Worm (Caenorhabditis elegans) whole organism, young adult: Measurements from ENCODE around the gene F14F8.14.

ENCODE experiments used
- B0019.2 ChIP-seq: fragments of 200-800 bp; sonication (Bioruptor generic); conservative IDR thresholded peaks from 2 replicates; pipeline ENCODE4 v1.3.6; 2022; ENCODE audit warnings: missing genetic modification reagents, missing genetic modification characterization, missing compliant biosample characterization
- F49E8.2 ChIP-seq: sonication (generic microtip); optimal IDR thresholded peaks from 3 replicates; lab custom pipeline; 2017; ENCODE audit warnings: missing genetic modification characterization, mild to moderate bottlenecking, missing compliant biosample characterization, antibody characterized with exemption, moderate library complexity; ENCODE audit not compliant: insufficient read depth
- ceh-79 ChIP-seq: sonication (generic microtip); optimal IDR thresholded peaks from 2 replicates; lab custom pipeline; 2017; ENCODE audit warnings: mild to moderate bottlenecking, missing genetic modification characterization, missing compliant biosample characterization
- egl-44 ChIP-seq: fragments of 200-800 bp; sonication (Bioruptor generic); IDR thresholded peaks from 2 replicates; pipeline ENCODE4 v1.3.6; 2022; ENCODE audit warnings: missing genetic modification reagents, missing genetic modification characterization, missing compliant biosample characterization
- him-1 ChIP-seq: sonication (generic microtip); optimal IDR thresholded peaks from 2 replicates; lab custom pipeline; 2016; ENCODE audit warnings: missing genotype, missing genetic modification reagents, missing genetic modification characterization, missing compliant biosample characterization
- mes-4 ChIP-seq: sonication (generic microtip); optimal IDR thresholded peaks from 2 replicates; lab custom pipeline; 2016; ENCODE audit warnings: missing genotype, missing genetic modification characterization, missing compliant biosample characterization
- nfya-2 ChIP-seq: fragments of 200-800 bp; sonication (Bioruptor generic); IDR thresholded peaks from 2 replicates; pipeline ENCODE4 v1.3.6; 2022; ENCODE audit warnings: missing genetic modification reagents, missing genetic modification characterization, missing compliant biosample characterization
- nhr-120 ChIP-seq: fragments of 200-800 bp; sonication (Bioruptor generic); IDR thresholded peaks from 2 replicates; pipeline ENCODE4 v1.3.6; 2022; ENCODE audit warnings: missing genetic modification characterization, missing compliant biosample characterization
- snpc-1.3 ChIP-seq: sonication (generic microtip); optimal IDR thresholded peaks from 2 replicates; lab custom pipeline; 2017; ENCODE audit warnings: missing genetic modification characterization, mild to moderate bottlenecking, missing compliant biosample characterization, antibody characterized with exemption, moderate library complexity, missing genotype, missing genetic modification reagents; ENCODE audit not compliant: insufficient read depth
- sptf-2 ChIP-seq: fragments of 200-800 bp; sonication (Bioruptor generic); optimal IDR thresholded peaks from 2 replicates; lab custom pipeline; 2018; ENCODE audit warnings: mild to moderate bottlenecking, missing genetic modification characterization, missing compliant biosample characterization
- unc-62 ChIP-seq: fragments of 150-350 bp; optimal IDR thresholded peaks from 2 replicates; lab custom pipeline; 2014; ENCODE audit warnings: missing biosample characterization, missing genetic modification reagents, missing genetic modification characterization
- zim-3 ChIP-seq: sonication (generic microtip); optimal IDR thresholded peaks from 2 replicates; lab custom pipeline; 2017; ENCODE audit warnings: mild to moderate bottlenecking, missing genetic modification characterization, moderate library complexity, missing compliant biosample characterization

DNA sequence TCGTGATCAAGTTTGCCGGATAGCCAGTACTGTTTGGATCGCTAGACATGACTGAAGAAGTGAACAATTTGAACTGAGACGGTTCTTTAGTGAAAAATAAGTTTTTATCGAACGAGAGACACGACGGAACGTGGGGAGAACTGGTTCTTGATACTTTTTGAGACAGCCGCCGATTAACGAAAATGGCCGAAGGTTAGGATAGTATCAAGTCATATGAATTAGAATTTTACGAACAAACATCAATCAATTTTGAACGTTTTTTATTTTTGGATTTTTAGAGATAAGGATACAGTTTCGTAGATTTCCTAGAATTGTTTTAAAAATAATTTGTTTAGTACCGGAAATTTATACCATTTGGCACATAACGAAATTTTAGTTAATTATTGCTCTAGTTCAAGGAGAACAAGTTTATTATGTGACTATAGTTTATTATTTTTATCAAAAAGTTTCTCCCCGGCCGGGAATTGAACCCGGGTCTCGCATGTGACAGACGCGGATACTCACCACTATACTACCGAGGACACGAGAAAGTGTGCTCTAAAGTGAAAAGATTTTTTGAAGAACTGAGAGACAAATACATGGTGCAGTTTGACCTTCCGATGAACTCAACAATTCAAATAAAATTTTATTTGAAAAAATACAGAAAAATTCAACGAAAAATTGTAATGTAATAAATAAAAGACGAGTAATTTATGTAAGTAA, 18.1 kb downstream of the F14F8.14 start, which contains the start of gene W06G6.20:
- TF ChIP-seq snpc-1.3 (tag; lab: Kevin White, UChicago) (peak; percentile 65), nfya-2 (GFP tag; lab: Robert Waterston, UW) (no peak), unc-62 (GFP tag; lab: Kevin White, UChicago) (no peak), F49E8.2 (tag; lab: Kevin White, UChicago) (no peak), nhr-120 (no peak), zim-3 (tag; lab: Kevin White, UChicago) (no peak), B0019.2 (no peak), egl-44 (GFP tag; lab: Robert Waterston, UW) (no peak), ceh-79 (no peak), sptf-2 (GFP tag; lab: Kevin White, UChicago) (no peak), him-1 (tag; lab: Kevin White, UChicago) (peak; percentile 74), mes-4 (tag; lab: Kevin White, UChicago) (no peak)
